Fruit fly (Drosophila melanogaster): ENCODE results near the gene CG32212.
A peak's percentile ranks its signal among the peaks of the same experiment; 100 is the strongest.

Gene CG32212

DNA sequence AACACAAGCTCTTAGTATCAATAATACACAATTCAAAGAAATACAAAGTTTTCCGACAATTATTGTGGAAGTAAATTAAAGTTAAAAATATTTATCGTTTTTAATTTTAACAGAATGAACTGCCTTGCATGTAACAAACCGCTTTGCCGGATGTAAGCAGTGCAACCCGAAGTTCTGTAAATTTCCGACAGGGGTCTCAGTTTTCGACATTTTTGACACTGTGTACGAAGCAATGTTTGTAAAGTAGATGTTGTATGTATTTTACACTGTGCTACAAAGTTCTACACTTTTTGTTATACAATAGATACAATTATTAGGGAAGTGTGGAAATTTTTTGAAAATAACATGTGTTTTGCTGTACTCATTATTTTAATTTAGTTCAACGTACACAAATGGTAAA lies 29.2 kb downstream of the CG32212 start (continued):
- no peak for TF ChIP-seq sqz (GFP tag; optimal IDR thresholded peaks at IDR 0.05)
- TF ChIP-seq CG12219 (GFP tag; optimal IDR thresholded peaks at IDR 0.05), result peak; percentile 55
- TF ChIP-seq eyg (GFP tag; optimal IDR thresholded peaks at IDR 0.05), result peak; percentile 94
- peak; percentile 90 for TF ChIP-seq CG3847 (GFP tag; IDR thresholded peaks at IDR 0.05)
- TF ChIP-seq CTCF (GFP tag; optimal IDR thresholded peaks at IDR 0.05), result peak; percentile 94
- peak; percentile 92 for TF ChIP-seq CG14441 (GFP tag; IDR thresholded peaks at IDR 0.05)
- peak; percentile 75 for TF ChIP-seq CG15696 (tag; optimal IDR thresholded peaks at IDR 0.05)
- peak; percentile 6 for TF ChIP-seq yki (optimal IDR thresholded peaks at IDR 0.05)
- TF ChIP-seq CG10431 (GFP tag; optimal IDR thresholded peaks at IDR 0.05), result no peak
- peak; percentile 93 for TF ChIP-seq Pdp1 (GFP tag; optimal IDR thresholded peaks at IDR 0.05)
- no peak for TF ChIP-seq Trl (optimal IDR thresholded peaks at IDR 0.05)
- TF ChIP-seq Trl (GFP tag; optimal IDR thresholded peaks at IDR 0.05), result peak; percentile 98
- peak; percentile 77; the same call in 2 of the 3 replicates for TF ChIP-seq CG11560 (tag; IDR thresholded peaks at IDR 0.05)
- 0 out of 3 replicates have a peak, but pooled peaks have one; percentile 12 for TF ChIP-seq CG14860 (GFP tag; IDR thresholded peaks at IDR 0.05; ENCODE audit: partially characterized antibody)
- peak; percentile 87 for TF ChIP-seq CG5953 (GFP tag; IDR thresholded peaks at IDR 0.05)
- peak; percentile 87 for TF ChIP-seq croc (GFP tag; conservative IDR thresholded peaks at IDR 0.05)
- no peak for TF ChIP-seq bsh (GFP tag; optimal IDR thresholded peaks at IDR 0.05)
- peak; percentile 83 for TF ChIP-seq CG12744 (GFP tag; optimal IDR thresholded peaks at IDR 0.05)
- peak; percentile 76 for TF ChIP-seq CG10565 (GFP tag; optimal IDR thresholded peaks at IDR 0.05)
- TF ChIP-seq CG32532 (GFP tag; IDR thresholded peaks at IDR 0.05), result peak; percentile 97
- no peak for TF ChIP-seq CG7556 (GFP tag; optimal IDR thresholded peaks at IDR 0.05)
- peak; percentile 76 for TF ChIP-seq CG7357 (GFP tag; IDR thresholded peaks at IDR 0.05)
- peak; percentile 91 for TF ChIP-seq lmd (GFP tag; IDR thresholded peaks at IDR 0.05)
- TF ChIP-seq Elba2 (GFP tag; optimal IDR thresholded peaks at IDR 0.05), result peak; percentile 8
- TF ChIP-seq wor (GFP tag; IDR thresholded peaks at IDR 0.05), result peak; percentile 60
- peak; percentile 89 for TF ChIP-seq ranshi (GFP tag; IDR thresholded peaks at IDR 0.05)
- peak; percentile 94 for TF ChIP-seq CG34422 (GFP tag; IDR thresholded peaks at IDR 0.05)
- TF ChIP-seq Hey (tag; optimal IDR thresholded peaks at IDR 0.05), result no peak
- TF ChIP-seq HLH54F (GFP tag; optimal IDR thresholded peaks at IDR 0.05), result peak; percentile 86
- peak in 1 of 2 experiments; percentile 50 for TF ChIP-seq crp (GFP tag; optimal IDR thresholded peaks at IDR 0.05)
- TF ChIP-seq CG8944 (GFP tag; optimal IDR thresholded peaks at IDR 0.05), result peak; percentile 86
- TF ChIP-seq CG9817 (tag; optimal IDR thresholded peaks at IDR 0.05), result peak; percentile 96
- no peak for TF ChIP-seq nerfin-2 (GFP tag; IDR thresholded peaks at IDR 0.05; ENCODE audit: partially characterized antibody)
- no peak for TF ChIP-seq kah (GFP tag; optimal IDR thresholded peaks at IDR 0.05)
- peak; percentile 88 for TF ChIP-seq Awh (GFP tag; IDR thresholded peaks at IDR 0.05)
- TF ChIP-seq jing (GFP tag; optimal IDR thresholded peaks at IDR 0.05), result peak; percentile 77
- TF ChIP-seq Doc2 (GFP tag; IDR thresholded peaks at IDR 0.05), result peak; percentile 93
- peak; percentile 78 for TF ChIP-seq CG31441 (GFP tag; IDR thresholded peaks at IDR 0.05)
- TF ChIP-seq mld (GFP tag; IDR thresholded peaks at IDR 0.05; ENCODE audit: partially characterized antibody), result no peak
- peak; percentile 78 for TF ChIP-seq peb (GFP tag; IDR thresholded peaks at IDR 0.05)
- TF ChIP-seq Oaz (GFP tag; IDR thresholded peaks at IDR 0.05), result peak; percentile 89
- TF ChIP-seq sna (GFP tag; IDR thresholded peaks at IDR 0.05; ENCODE audit: partially characterized antibody), result no peak
- peak; percentile 99 for TF ChIP-seq Med (GFP tag)
- TF ChIP-seq sens (GFP tag), result peak; percentile 97
- TF ChIP-seq zfh2 (GFP tag; optimal IDR thresholded peaks at IDR 0.05), result peak; percentile 81
- peak; percentile 94 for TF ChIP-seq pum (GFP tag; optimal IDR thresholded peaks at IDR 0.05)
- peak; percentile 71 for TF ChIP-seq Ssrp (tag; optimal IDR thresholded peaks at IDR 0.05)
- TF ChIP-seq ato (GFP tag; IDR thresholded peaks at IDR 0.05; ENCODE audit: partially characterized antibody), result peak; percentile 50; the same call in 1 of the 2 replicates
- TF ChIP-seq Ravus (GFP tag; IDR thresholded peaks at IDR 0.05), result peak; percentile 27; the same call in 1 of the 2 replicates
- TF ChIP-seq CG7745 (tag; optimal IDR thresholded peaks at IDR 0.05), result no peak
- peak; percentile 91 for TF ChIP-seq tgo (GFP tag; IDR thresholded peaks at IDR 0.05)
- TF ChIP-seq CG13296 (GFP tag; optimal IDR thresholded peaks at IDR 0.05), result peak; percentile 70
